Fruit fly (Drosophila melanogaster) whole organism, adult: ENCODE results near the gene Kap-alpha3.

ENCODE experiments used
- CG11617 ChIP-seq: fragments of 200-800 bp; sonication (Bioruptor generic); optimal IDR thresholded peaks from 2 replicates; lab custom pipeline; 2017; ENCODE audit warnings: mild to moderate bottlenecking, missing biosample characterization, missing genetic modification reagents, missing genetic modification characterization
- CG14711 ChIP-seq: fragments of 200-800 bp; sonication (Bioruptor generic); optimal IDR thresholded peaks from 2 replicates; lab custom pipeline; 2018; ENCODE audit warnings: missing biosample characterization, mild to moderate bottlenecking, missing genetic modification characterization, moderate library complexity
- CG33017 ChIP-seq: fragments of 200-800 bp; sonication (Bioruptor generic); optimal IDR thresholded peaks from 2 replicates; lab custom pipeline; 2018; ENCODE audit warnings: missing biosample characterization, mild to moderate bottlenecking, missing genetic modification characterization, moderate library complexity
- CG7101 ChIP-seq: fragments of 200-800 bp; sonication (Bioruptor generic); optimal IDR thresholded peaks from 2 replicates; lab custom pipeline; 2018; ENCODE audit warnings: missing biosample characterization, mild to moderate bottlenecking, missing genetic modification characterization, moderate library complexity
- Crg-1 ChIP-seq: fragments of 200-800 bp; sonication (Bioruptor generic); optimal IDR thresholded peaks from 2 replicates; lab custom pipeline; 2016; ENCODE audit warnings: missing biosample characterization, missing genetic modification characterization
- bab1 ChIP-seq: fragments of 200-800 bp; sonication (Bioruptor generic); optimal IDR thresholded peaks from 3 replicates; lab custom pipeline; 2019; ENCODE audit warnings: missing biosample characterization, mild to moderate bottlenecking, missing genetic modification characterization, moderate library complexity
- cic ChIP-seq: fragments of 200-800 bp; sonication (Bioruptor generic); optimal IDR thresholded peaks from 2 replicates; lab custom pipeline; 2017; ENCODE audit warnings: missing biosample characterization, mild to moderate bottlenecking, missing genetic modification characterization, moderate library complexity
- cnc ChIP-seq, 2 experiments: fragments of >200 bp; optimal IDR thresholded peaks; 2 replicates each; lab custom pipeline; 2017
- kay ChIP-seq: fragments of 200-800 bp; sonication (Bioruptor generic); peaks from one replicate; lab custom pipeline; 2016; ENCODE audit warnings: missing biosample characterization, missing genetic modification characterization, borderline replicate concordance
- pad ChIP-seq: fragments of 200-800 bp; sonication (Bioruptor generic); optimal IDR thresholded peaks from 3 replicates; lab custom pipeline; 2017; ENCODE audit warnings: missing biosample characterization, missing genetic modification characterization, mild to moderate bottlenecking, moderate library complexity, missing genetic modification reagents
- tj ChIP-seq: fragments of 200-800 bp; sonication (Bioruptor generic); optimal IDR thresholded peaks from 3 replicates; lab custom pipeline; 2017; ENCODE audit warnings: missing biosample characterization, mild to moderate bottlenecking, missing genetic modification characterization, moderate library complexity
- toe ChIP-seq: fragments of 200-800 bp; sonication (Bioruptor generic); optimal IDR thresholded peaks from 2 replicates; lab custom pipeline; 2016; ENCODE audit warnings: missing biosample characterization, missing genetic modification characterization

dm6 chr3R:9570657-9571056, 6.9 kb downstream of the Kap-alpha3 start:
- TF ChIP-seq Crg-1 (no peak), pad (no peak), CG11617 (no peak), toe (GFP tag; lab: Kevin White, UChicago) (no peak), kay (GFP tag; lab: Kevin White, UChicago) (no peak), tj (GFP tag; lab: Kevin White, UChicago) (no peak), CG14711 (tag; lab: Kevin White, UChicago) (no peak), bab1 (GFP tag; lab: Kevin White, UChicago) (no peak), cnc (optimal IDR thresholded peaks at IDR 0.05; lab: Kevin White, UChicago) (peak in 1 of 2 experiments; percentile 78), CG7101 (tag; lab: Kevin White, UChicago) (no peak), CG33017 (tag; lab: Kevin White, UChicago) (peak; percentile 10), cic (GFP tag; lab: Kevin White, UChicago) (peak; percentile 94)
